Worm (Caenorhabditis elegans): ENCODE measurements around the gene cpin-1.

DNA sequence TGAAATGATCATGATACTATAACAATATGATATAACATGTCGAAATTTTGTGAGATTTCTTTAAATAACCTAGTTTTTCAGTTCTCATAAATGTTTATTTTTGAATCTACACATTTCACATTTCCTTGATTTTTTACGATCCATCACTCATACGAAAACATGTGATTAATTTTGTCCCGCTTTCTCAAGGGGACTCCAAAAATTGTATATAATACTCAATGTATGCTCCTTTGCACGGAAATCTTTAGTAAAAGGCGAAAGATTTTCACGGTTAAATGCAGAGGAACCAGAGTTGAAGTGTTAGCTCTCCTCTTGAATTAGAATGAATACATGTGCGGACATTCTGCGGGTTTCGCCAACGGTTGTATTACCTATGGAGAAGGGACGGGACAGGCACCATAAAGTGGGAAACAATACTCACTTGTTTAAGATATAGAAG, 13.9 kb downstream of the cpin-1 start:
- TF ChIP-seq hmg-4 (GFP tag; optimal IDR thresholded peaks at IDR 0.05), result no peak
- TF ChIP-seq ets-7 (tag; optimal IDR thresholded peaks at IDR 0.05), result no peak
- TF ChIP-seq F13C5.2 (tag; optimal IDR thresholded peaks at IDR 0.05), result no peak
- TF ChIP-seq ama-1 (optimal IDR thresholded peaks at IDR 0.05), result no peak
- no peak for TF ChIP-seq tbx-37 (GFP tag; conservative IDR thresholded peaks at IDR 0.05)
- no peak for TF ChIP-seq tbx-11 (GFP tag; IDR thresholded peaks at IDR 0.05)
- no peak for TF ChIP-seq B0310.2 (tag; optimal IDR thresholded peaks at IDR 0.05)
- no peak for TF ChIP-seq flt-1 (GFP tag; IDR thresholded peaks at IDR 0.05)
- TF ChIP-seq ceh-13 (GFP tag; optimal IDR thresholded peaks at IDR 0.05), result no peak
- TF ChIP-seq aly-1 (tag; optimal IDR thresholded peaks at IDR 0.05), result no peak
- TF ChIP-seq sea-1 (GFP tag; conservative IDR thresholded peaks at IDR 0.05), result no peak
- TF ChIP-seq pes-1 (GFP tag; IDR thresholded peaks at IDR 0.05), result no peak
- no peak for TF ChIP-seq scrt-1 (GFP tag; IDR thresholded peaks at IDR 0.05)

Data from whole organism, early embryonic.